Comparison of ENCODE assay signal across 1 fruit fly cellular context in genomic region chr3R:5659829-5660197, dm6.
TF ChIP-seq lines count a peak whose summit lies in the region.

Gene CG2182, minus strand, starts transcription at chr3R:5659912.

TF ChIP-seq in whole organism, embryonic, 481 proteins besides CTCF, POLR2A, EP300 and RAD21 (continued from another document):
- TF ChIP-seq CG12071 (GFP tag; optimal IDR thresholded peaks at IDR 0.05; lab: Kevin White, UChicago) (no peak), nau (GFP tag; optimal IDR thresholded peaks at IDR 0.05; lab: Kevin White, UChicago) (no peak), CG6813 (GFP tag; optimal IDR thresholded peaks at IDR 0.05; lab: Kevin White, UChicago) (no peak), pum (GFP tag; optimal IDR thresholded peaks at IDR 0.05; lab: Kevin White, UChicago) (no peak), CG1792 (GFP tag; optimal IDR thresholded peaks at IDR 0.05; lab: Kevin White, UChicago) (peak; percentile 8), Pdp1 (GFP tag; optimal IDR thresholded peaks at IDR 0.05; lab: Kevin White, UChicago) (peak in 1 of 2 experiments; percentile 33), CG3163 (GFP tag; optimal IDR thresholded peaks at IDR 0.05; lab: Kevin White, UChicago) (no peak), Sry-δ (GFP tag; optimal IDR thresholded peaks at IDR 0.05; lab: Kevin White, UChicago) (peak; percentile 53), chm (GFP tag; IDR thresholded peaks at IDR 0.05; lab: Robert Waterston, UW) (no peak), Neu2 (GFP tag; optimal IDR thresholded peaks at IDR 0.05; lab: Kevin White, UChicago; ENCODE audit: borderline replicate concordance) (no peak), CG14050 (GFP tag; IDR thresholded peaks at IDR 0.05; lab: Robert Waterston, UW) (no peak), grn (GFP tag; optimal IDR thresholded peaks at IDR 0.05; lab: Kevin White, UChicago) (no peak), CG16813 (GFP tag; IDR thresholded peaks at IDR 0.05; lab: Robert Waterston, UW; ENCODE audit: partially characterized antibody) (peak; percentile 50), z (GFP tag; IDR thresholded peaks at IDR 0.05; lab: Robert Waterston, UW) (no peak), hb (GFP tag; IDR thresholded peaks at IDR 0.05; lab: Robert Waterston, UW; ENCODE audit: partially characterized antibody) (peak; percentile 55), Myb (GFP tag; optimal IDR thresholded peaks at IDR 0.05; lab: Kevin White, UChicago) (peak; percentile 28), CG4328 (GFP tag; optimal IDR thresholded peaks at IDR 0.05; lab: Kevin White, UChicago) (no peak), bbx (GFP tag; IDR thresholded peaks at IDR 0.05; lab: Robert Waterston, UW; ENCODE audit: partially characterized antibody) (peak; percentile 90), CrebB (tag; optimal IDR thresholded peaks at IDR 0.05; lab: Kevin White, UChicago) (no peak), CG16815 (GFP tag; optimal IDR thresholded peaks at IDR 0.05; lab: Kevin White, UChicago) (no peak), her (GFP tag; optimal IDR thresholded peaks at IDR 0.05; lab: Kevin White, UChicago) (no peak), CG3726 (GFP tag; IDR thresholded peaks at IDR 0.05; lab: Robert Waterston, UW) (no peak), CG34224 (GFP tag; IDR thresholded peaks at IDR 0.05; lab: Robert Waterston, UW; ENCODE audit: partially characterized antibody) (peak; percentile 9), chinmo (GFP tag; IDR thresholded peaks at IDR 0.05; lab: Robert Waterston, UW; ENCODE audit: partially characterized antibody) (peak; percentile 6; the same call in 1 of the 4 replicates), mld (GFP tag; IDR thresholded peaks at IDR 0.05; lab: Robert Waterston, UW; ENCODE audit: partially characterized antibody) (peak; percentile 58; the same call in 2 of the 3 replicates), CG3995 (GFP tag; optimal IDR thresholded peaks at IDR 0.05; lab: Kevin White, UChicago) (peak; percentile 84), hbn (GFP tag; IDR thresholded peaks at IDR 0.05; lab: Robert Waterston, UW; ENCODE audit: partially characterized antibody) (peak; percentile 14), Dp (GFP tag; optimal IDR thresholded peaks at IDR 0.05; lab: Kevin White, UChicago) (no peak), slbo (GFP tag; IDR thresholded peaks at IDR 0.05; lab: Robert Waterston, UW) (peak; percentile 23), CG7745 (tag; optimal IDR thresholded peaks at IDR 0.05; lab: Kevin White, UChicago) (no peak), CG10366 (GFP tag; IDR thresholded peaks at IDR 0.05; lab: Robert Waterston, UW) (no peak), CG7963 (GFP tag; IDR thresholded peaks at IDR 0.05; lab: Robert Waterston, UW; ENCODE audit: partially characterized antibody) (peak; percentile 65; the same call in 2 of the 3 replicates), CG7928 (GFP tag; optimal IDR thresholded peaks at IDR 0.05; lab: Kevin White, UChicago) (no peak), HHEX (GFP tag; optimal IDR thresholded peaks at IDR 0.05; lab: Kevin White, UChicago) (no peak), CG31224 (GFP tag; IDR thresholded peaks at IDR 0.05; lab: Robert Waterston, UW) (no peak), gfzf (GFP tag; optimal IDR thresholded peaks at IDR 0.05; lab: Kevin White, UChicago) (peak; percentile 19), eve (GFP tag; optimal IDR thresholded peaks at IDR 0.05; lab: Kevin White, UChicago) (no peak), ase (GFP tag; IDR thresholded peaks at IDR 0.05; lab: Robert Waterston, UW) (no peak), CG43689 (GFP tag; IDR thresholded peaks at IDR 0.05; lab: Robert Waterston, UW) (no peak), Dad (GFP tag; optimal IDR thresholded peaks at IDR 0.05; lab: Kevin White, UChicago) (peak; percentile 0), CG17361 (GFP tag; IDR thresholded peaks at IDR 0.05; lab: Robert Waterston, UW) (no peak), Doc3 (GFP tag; IDR thresholded peaks at IDR 0.05; lab: Robert Waterston, UW; ENCODE audit: partially characterized antibody) (no peak; the same call in none of the 3 replicates), MBD-R2 (GFP tag; IDR thresholded peaks at IDR 0.05; lab: Robert Waterston, UW) (0 out of 2 replicates have a peak, but pooled peaks have one; percentile 10), CG13123 (GFP tag; optimal IDR thresholded peaks at IDR 0.05; lab: Kevin White, UChicago) (no peak), CG17359 (tag; optimal IDR thresholded peaks at IDR 0.05; lab: Kevin White, UChicago) (no peak), Dref (GFP tag; IDR thresholded peaks at IDR 0.05; lab: Robert Waterston, UW) (peak; percentile 56), CG8765 (GFP tag; IDR thresholded peaks at IDR 0.05; lab: Robert Waterston, UW) (no peak), jing (GFP tag; optimal IDR thresholded peaks at IDR 0.05; lab: Kevin White, UChicago) (no peak), ranshi (GFP tag; IDR thresholded peaks at IDR 0.05; lab: Robert Waterston, UW) (no peak), CG8478 (optimal IDR thresholded peaks at IDR 0.05; lab: Kevin White, UChicago) (no peak), CG17802 (tag; optimal IDR thresholded peaks at IDR 0.05; lab: Kevin White, UChicago) (no peak), unc-4 (GFP tag; IDR thresholded peaks at IDR 0.05; lab: Robert Waterston, UW; ENCODE audit: partially characterized antibody) (peak; percentile 9), amos (GFP tag; IDR thresholded peaks at IDR 0.05; lab: Robert Waterston, UW; ENCODE audit: partially characterized antibody) (peak; percentile 86), CG8924 (tag; optimal IDR thresholded peaks at IDR 0.05; lab: Kevin White, UChicago) (no peak), CG8290 (GFP tag; optimal IDR thresholded peaks at IDR 0.05; lab: Kevin White, UChicago) (no peak), CG8290 (tag; optimal IDR thresholded peaks at IDR 0.05; lab: Kevin White, UChicago) (peak; percentile 48 to 50), ac (GFP tag; optimal IDR thresholded peaks at IDR 0.05; lab: Kevin White, UChicago) (no peak), ewg (GFP tag; optimal IDR thresholded peaks at IDR 0.05; lab: Kevin White, UChicago) (no peak), cas (GFP tag; IDR thresholded peaks at IDR 0.05; lab: Robert Waterston, UW) (no peak), h (optimal IDR thresholded peaks at IDR 0.05; lab: Kevin White, UChicago) (no peak), CG11093 (GFP tag; IDR thresholded peaks at IDR 0.05; lab: Robert Waterston, UW) (no peak), cg (GFP tag; optimal IDR thresholded peaks at IDR 0.05; lab: Kevin White, UChicago) (no peak), pzg (GFP tag; optimal IDR thresholded peaks at IDR 0.05; lab: Kevin White, UChicago) (peak; percentile 39), CG10267 (tag; optimal IDR thresholded peaks at IDR 0.05; lab: Kevin White, UChicago) (no peak), tna (GFP tag; IDR thresholded peaks at IDR 0.05; lab: Robert Waterston, UW; ENCODE audit: partially characterized antibody) (peak; percentile 10), CG9932 (GFP tag; IDR thresholded peaks at IDR 0.05; lab: Robert Waterston, UW) (peak; percentile 41; the same call in 1 of the 2 replicates), CG3281 (GFP tag; optimal IDR thresholded peaks at IDR 0.05; lab: Kevin White, UChicago) (no peak), CG4707 (GFP tag; optimal IDR thresholded peaks at IDR 0.05; lab: Kevin White, UChicago) (no peak), Opbp (GFP tag; IDR thresholded peaks at IDR 0.05; lab: Robert Waterston, UW; ENCODE audit: partially characterized antibody) (peak; percentile 92), Bgb (GFP tag; IDR thresholded peaks at IDR 0.05; lab: Robert Waterston, UW; ENCODE audit: partially characterized antibody) (peak; percentile 77), mirr (GFP tag; optimal IDR thresholded peaks at IDR 0.05; lab: Kevin White, UChicago) (no peak), CG2120 (GFP tag; optimal IDR thresholded peaks at IDR 0.05; lab: Kevin White, UChicago) (peak; percentile 31), phol (tag; optimal IDR thresholded peaks at IDR 0.05; lab: Kevin White, UChicago) (peak; percentile 90), CG6791 (GFP tag; IDR thresholded peaks at IDR 0.05; lab: Robert Waterston, UW; ENCODE audit: partially characterized antibody) (peak; percentile 86), CG9817 (tag; optimal IDR thresholded peaks at IDR 0.05; lab: Kevin White, UChicago) (no peak), CG12744 (GFP tag; optimal IDR thresholded peaks at IDR 0.05; lab: Kevin White, UChicago) (no peak), CG2129 (GFP tag; IDR thresholded peaks at IDR 0.05; lab: Robert Waterston, UW; ENCODE audit: partially characterized antibody) (peak; percentile 39; the same call in 1 of the 2 replicates), sc (optimal IDR thresholded peaks at IDR 0.05; lab: Kevin White, UChicago) (no peak), sc (GFP tag; optimal IDR thresholded peaks at IDR 0.05; lab: Kevin White, UChicago) (no peak), Fer3 (tag; optimal IDR thresholded peaks at IDR 0.05; lab: Kevin White, UChicago) (no peak), CG4404 (GFP tag; IDR thresholded peaks at IDR 0.05; lab: Robert Waterston, UW) (no peak; the same call in 1 of the 2 replicates), CG12769 (tag; optimal IDR thresholded peaks at IDR 0.05; lab: Kevin White, UChicago) (no peak), CG18764 (GFP tag; optimal IDR thresholded peaks at IDR 0.05; lab: Kevin White, UChicago) (peak; percentile 25), row (GFP tag; IDR thresholded peaks at IDR 0.05; lab: Robert Waterston, UW) (peak; percentile 74), CG30431 (GFP tag; optimal IDR thresholded peaks at IDR 0.05; lab: Kevin White, UChicago) (no peak), Hsf (GFP tag; optimal IDR thresholded peaks at IDR 0.05; lab: Kevin White, UChicago) (peak; percentile 3), CG42726 (GFP tag; IDR thresholded peaks at IDR 0.05; lab: Robert Waterston, UW; ENCODE audit: partially characterized antibody) (peak; percentile 80), Six4 (GFP tag; optimal IDR thresholded peaks at IDR 0.05; lab: Kevin White, UChicago) (no peak), vnd (GFP tag; IDR thresholded peaks at IDR 0.05; lab: Robert Waterston, UW; ENCODE audit: partially characterized antibody) (peak; percentile 42), CoRest (tag; optimal IDR thresholded peaks at IDR 0.05; lab: Kevin White, UChicago) (no peak), CG15601 (tag; optimal IDR thresholded peaks at IDR 0.05; lab: Kevin White, UChicago) (no peak), CG14965 (GFP tag; optimal IDR thresholded peaks at IDR 0.05; lab: Kevin White, UChicago; ENCODE audit: borderline replicate concordance) (no peak), dysf (GFP tag; IDR thresholded peaks at IDR 0.05; lab: Robert Waterston, UW) (peak; percentile 54; the same call in 2 of the 3 replicates), Mrtf (GFP tag; IDR thresholded peaks at IDR 0.05; lab: Robert Waterston, UW) (no peak), schlank (tag; optimal IDR thresholded peaks at IDR 0.05; lab: Kevin White, UChicago) (no peak), sna (GFP tag; IDR thresholded peaks at IDR 0.05; lab: Robert Waterston, UW; ENCODE audit: partially characterized antibody) (peak; percentile 12; the same call in 1 of the 2 replicates), CG2875 (GFP tag; optimal IDR thresholded peaks at IDR 0.05; lab: Kevin White, UChicago) (no peak), Dip3 (GFP tag; optimal IDR thresholded peaks at IDR 0.05; lab: Kevin White, UChicago) (no peak), CG12155 (GFP tag; optimal IDR thresholded peaks at IDR 0.05; lab: Kevin White, UChicago) (no peak), H15 (GFP tag; IDR thresholded peaks at IDR 0.05; lab: Robert Waterston, UW) (no peak), grau (tag; optimal IDR thresholded peaks at IDR 0.05; lab: Kevin White, UChicago) (no peak), fu2 (GFP tag; optimal IDR thresholded peaks at IDR 0.05; lab: Kevin White, UChicago) (no peak), wek (GFP tag; optimal IDR thresholded peaks at IDR 0.05; lab: Kevin White, UChicago) (no peak), salm (tag; optimal IDR thresholded peaks at IDR 0.05; lab: Kevin White, UChicago) (no peak), CG18599 (GFP tag; optimal IDR thresholded peaks at IDR 0.05; lab: Kevin White, UChicago) (peak; percentile 18), fd102C (GFP tag; optimal IDR thresholded peaks at IDR 0.05; lab: Kevin White, UChicago) (no peak), mam (GFP tag; optimal IDR thresholded peaks at IDR 0.05; lab: Kevin White, UChicago) (peak; percentile 11)
